Worm (Caenorhabditis elegans): Measurements from ENCODE around the gene str-56.

Gene str-56

DNA sequence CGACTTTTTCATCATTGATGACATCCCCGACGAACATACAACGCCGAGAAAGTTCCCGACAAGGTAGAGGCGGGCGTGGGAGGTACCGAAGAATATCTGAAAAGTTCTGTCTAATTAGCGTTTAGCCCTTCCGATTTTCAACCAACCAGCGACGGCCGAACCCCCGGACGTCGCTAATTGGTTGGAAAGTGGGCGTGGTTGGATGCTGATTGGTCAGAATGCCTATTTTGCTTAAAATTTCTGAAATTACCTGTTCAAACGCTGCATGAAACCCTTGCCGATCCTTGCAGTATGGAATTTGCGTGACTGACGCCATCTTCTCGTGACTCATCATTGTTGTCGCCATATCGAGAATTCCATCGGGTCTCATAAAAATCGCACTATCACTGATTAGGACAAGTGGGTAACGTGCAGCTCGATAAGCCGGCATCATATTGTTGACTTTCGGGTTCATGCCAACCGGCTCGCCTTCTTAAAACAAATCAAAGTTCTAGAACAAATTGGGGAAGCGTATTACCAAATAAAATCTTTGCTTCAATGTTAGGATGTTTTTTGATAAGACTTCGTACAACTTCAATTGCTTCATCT is 15.4 kb downstream of the str-56 start (continued):
- TF ChIP-seq Y75B8A.6 (GFP tag; IDR thresholded peaks at IDR 0.05) (no peak), snpc-1.2 (GFP tag; IDR thresholded peaks at IDR 0.05) (no peak), saeg-2 (GFP tag; IDR thresholded peaks at IDR 0.05) (no peak), lin-39 (tag; optimal IDR thresholded peaks at IDR 0.05) (no peak), skn-1 (tag; optimal IDR thresholded peaks at IDR 0.05) (no peak), ZK546.5 (tag; optimal IDR thresholded peaks at IDR 0.05) (no peak), mdl-1 (tag; optimal IDR thresholded peaks at IDR 0.05) (peak in 1 of 2 experiments; percentile 29), T26A8.4 (GFP tag; IDR thresholded peaks at IDR 0.05) (no peak), madf-9 (GFP tag; conservative IDR thresholded peaks at IDR 0.05) (no peak), dmd-8 (GFP tag; IDR thresholded peaks at IDR 0.05) (no peak), set-16 (GFP tag; IDR thresholded peaks at IDR 0.05) (no peak), vab-7 (GFP tag; IDR thresholded peaks at IDR 0.05) (no peak), R02D3.7 (tag; optimal IDR thresholded peaks at IDR 0.05) (no peak), spr-3 (GFP tag; optimal IDR thresholded peaks at IDR 0.05) (no peak), aha-1 (tag) (no peak), madf-5 (GFP tag; IDR thresholded peaks at IDR 0.05) (no peak), nhr-102 (tag; optimal IDR thresholded peaks at IDR 0.05) (no peak), Y5F2A.4 (GFP tag; optimal IDR thresholded peaks at IDR 0.05) (no peak), F37D6.2 (tag; optimal IDR thresholded peaks at IDR 0.05) (no peak), hlh-30 (tag; optimal IDR thresholded peaks at IDR 0.05; ENCODE audit: insufficient read depth) (peak; percentile 49), snpc-4 (tag; optimal IDR thresholded peaks at IDR 0.05) (no peak), dve-1 (tag; optimal IDR thresholded peaks at IDR 0.05; ENCODE audit: insufficient read depth) (peak; percentile 48), nhr-11 (tag; optimal IDR thresholded peaks at IDR 0.05) (no peak), zag-1 (tag; optimal IDR thresholded peaks at IDR 0.05) (no peak), lin-29 (GFP tag; IDR thresholded peaks at IDR 0.05) (no peak), unc-130 (GFP tag; optimal IDR thresholded peaks at IDR 0.05) (no peak), ceh-20 (GFP tag; IDR thresholded peaks at IDR 0.05) (no peak), ceh-44 (GFP tag; IDR thresholded peaks at IDR 0.05) (no peak), hlh-11 (tag; optimal IDR thresholded peaks at IDR 0.05) (peak; percentile 79), lin-38 (GFP tag; IDR thresholded peaks at IDR 0.05) (no peak), nhr-76 (tag; optimal IDR thresholded peaks at IDR 0.05) (no peak), pha-4 (GFP tag; IDR thresholded peaks at IDR 0.05) (no peak), pha-4 (tag; optimal IDR thresholded peaks at IDR 0.05) (no peak)

- TF ChIP-seq daf-16 (GFP tag; optimal IDR thresholded peaks at IDR 0.05) (no peak), daf-16 (tag; optimal IDR thresholded peaks at IDR 0.05) (peak; percentile 3), tra-1 (GFP tag; IDR thresholded peaks at IDR 0.05) (no peak), dve-1 (tag; optimal IDR thresholded peaks at IDR 0.05; ENCODE audit: insufficient read depth) (peak; percentile 10)
These were observed 16.4 kb downstream of the str-56 start, which contains the start of gene cgt-1 for ce11 chrV:15888751-15889150. TSS of gene cgt-1 (minus strand) at chrV:15888851.

ce11 chrV:15890115-15890514 is 17.7 kb downstream of the str-56 start:
- TF ChIP-seq hlh-11 (tag; optimal IDR thresholded peaks at IDR 0.05), result peak; percentile 18
- peak; percentile 60 for TF ChIP-seq nhr-28 (tag; optimal IDR thresholded peaks at IDR 0.05)
- TF ChIP-seq D1046.2 (GFP tag; IDR thresholded peaks at IDR 0.05), result no peak
- TF ChIP-seq dmd-6 (GFP tag; IDR thresholded peaks at IDR 0.05), result peak; percentile 35; the same call in 1 of the 2 replicates
- TF ChIP-seq Y48G9A.11 (GFP tag; IDR thresholded peaks at IDR 0.05), result no peak
- no peak for TF ChIP-seq daf-16 (GFP tag; optimal IDR thresholded peaks at IDR 0.05)
- TF ChIP-seq daf-16 (tag; optimal IDR thresholded peaks at IDR 0.05), result peak; percentile 78

All from whole organism, L4 larva.